Worm (Caenorhabditis elegans) whole organism, young adult: ENCODE results near the gene Y69A2AR.23.

Experiments used
- B0261.1 ChIP-seq: sonication (generic microtip); optimal IDR thresholded peaks from 2 replicates; lab custom pipeline; 2016; ENCODE audit warnings: mild to moderate bottlenecking, missing genetic modification characterization, moderate library complexity, missing compliant biosample characterization
- C17E4.6 ChIP-seq: fragments of 200-800 bp; sonication (Bioruptor generic); IDR thresholded peaks from 2 replicates; pipeline ENCODE4 v1.3.6; 2022; ENCODE audit warnings: missing genetic modification reagents, missing genetic modification characterization, missing compliant biosample characterization
- F33H1.4 ChIP-seq: fragments of 200-800 bp; sonication (Bioruptor generic); IDR thresholded peaks from 2 replicates; pipeline ENCODE4 v1.3.6; 2022; ENCODE audit warnings: missing genetic modification reagents, missing genetic modification characterization, missing compliant biosample characterization
- F55B11.4 ChIP-seq: sonication (generic microtip); optimal IDR thresholded peaks from 2 replicates; lab custom pipeline; 2016; ENCODE audit warnings: missing compliant biosample characterization, missing genetic modification characterization, borderline replicate concordance; ENCODE audit not compliant: insufficient read depth
- Y56A3A.18 ChIP-seq: fragments of 200-800 bp; sonication (Bioruptor generic); IDR thresholded peaks from 2 replicates; pipeline ENCODE4 v1.3.6; 2022; ENCODE audit warnings: missing genetic modification reagents, missing genetic modification characterization, missing compliant biosample characterization
- Y79H2A.3 ChIP-seq: fragments of 200-800 bp; sonication (Bioruptor generic); conservative IDR thresholded peaks from 2 replicates; pipeline ENCODE4 v1.3.6; 2022; ENCODE audit warnings: missing genetic modification reagents, missing genetic modification characterization, missing compliant biosample characterization
- ZK185.1 ChIP-seq: sonication (generic microtip); optimal IDR thresholded peaks from 2 replicates; lab custom pipeline; 2016; ENCODE audit warnings: mild to moderate bottlenecking, missing genetic modification characterization, missing compliant biosample characterization; ENCODE audit not compliant: poor library complexity, severe bottlenecking
- attf-3 ChIP-seq: fragments of 200-800 bp; sonication (Bioruptor generic); conservative IDR thresholded peaks from 2 replicates; pipeline ENCODE4 v1.3.6; 2022; ENCODE audit warnings: missing genetic modification reagents, missing genetic modification characterization, missing compliant biosample characterization
- bed-1 ChIP-seq: fragments of 200-800 bp; sonication (Bioruptor generic); IDR thresholded peaks from 2 replicates; pipeline ENCODE4 v1.3.6; 2022; ENCODE audit warnings: missing genetic modification reagents, missing genetic modification characterization, missing compliant biosample characterization
- bed-2 ChIP-seq: fragments of 200-800 bp; sonication (Bioruptor generic); IDR thresholded peaks from 2 replicates; pipeline ENCODE4 v1.3.6; 2022; ENCODE audit warnings: missing genetic modification reagents, missing genetic modification characterization, missing compliant biosample characterization
- cebp-2 ChIP-seq: fragments of 200-800 bp; sonication (Bioruptor generic); IDR thresholded peaks from 2 replicates; pipeline ENCODE4 v1.3.6; 2022; ENCODE audit warnings: missing genetic modification characterization, missing compliant biosample characterization
- egl-44 ChIP-seq: fragments of 200-800 bp; sonication (Bioruptor generic); IDR thresholded peaks from 2 replicates; pipeline ENCODE4 v1.3.6; 2022; ENCODE audit warnings: missing genetic modification reagents, missing genetic modification characterization, missing compliant biosample characterization
- egrh-3 ChIP-seq: fragments of 200-800 bp; sonication (Bioruptor generic); IDR thresholded peaks from 2 replicates; pipeline ENCODE4 v1.3.6; 2022; ENCODE audit warnings: missing genetic modification reagents, missing genetic modification characterization, missing compliant biosample characterization
- fkh-3 ChIP-seq: sonication (generic microtip); optimal IDR thresholded peaks from 2 replicates; lab custom pipeline; 2016; ENCODE audit warnings: mild to moderate bottlenecking, missing genetic modification characterization, missing compliant biosample characterization
- hrde-1 ChIP-seq: sonication (generic microtip); optimal IDR thresholded peaks from 2 replicates; lab custom pipeline; 2016; ENCODE audit warnings: missing genetic modification characterization, mild to moderate bottlenecking, missing compliant biosample characterization, moderate library complexity, missing genotype, missing genetic modification reagents, borderline replicate concordance
- hsf-1 ChIP-seq: fragments of 200-800 bp; sonication (Bioruptor generic); IDR thresholded peaks from 2 replicates; pipeline ENCODE4 v1.3.6; 2022; ENCODE audit warnings: missing genetic modification reagents, missing genetic modification characterization, missing compliant biosample characterization
- let-607 ChIP-seq, 2 experiments: fragments of 200-800 bp in 1 of 2; sonication (Bioruptor generic) in 1 of 2; sonication (generic microtip) in 1 of 2; optimal IDR thresholded peaks; 2 replicates each; lab custom pipeline; 2016 to 2018; ENCODE audit warnings: mild to moderate bottlenecking in 2 of 2, missing compliant biosample characterization in 2 of 2, missing genetic modification characterization in 2 of 2, moderate library complexity in 2 of 2, missing genotype in 1 of 2
- lin-26 ChIP-seq: fragments of 200-800 bp; sonication (Bioruptor generic); IDR thresholded peaks from 2 replicates; pipeline ENCODE4 v1.3.6; 2022; ENCODE audit warnings: missing genetic modification reagents, missing genetic modification characterization, missing compliant biosample characterization
- lin-35 ChIP-seq, 3 experiments: fragments of 150-350 bp in 2 of 3; sonication (generic microtip) in 1 of 3; optimal IDR thresholded peaks; 2 replicates each; lab custom pipeline; 2014 to 2018; ENCODE audit warnings: missing biosample characterization in 3 of 3, missing genetic modification characterization in 3 of 3, missing genetic modification reagents in 3 of 3
- madf-3 ChIP-seq: fragments of 200-800 bp; sonication (Bioruptor generic); IDR thresholded peaks from 2 replicates; pipeline ENCODE4 v1.3.6; 2022; ENCODE audit warnings: missing genetic modification reagents, missing genetic modification characterization, missing compliant biosample characterization
- nhr-120 ChIP-seq: fragments of 200-800 bp; sonication (Bioruptor generic); IDR thresholded peaks from 2 replicates; pipeline ENCODE4 v1.3.6; 2022; ENCODE audit warnings: missing genetic modification characterization, missing compliant biosample characterization
- nhr-179 ChIP-seq: sonication (generic microtip); optimal IDR thresholded peaks from 2 replicates; lab custom pipeline; 2016; ENCODE audit warnings: mild to moderate bottlenecking, missing genetic modification characterization, missing compliant biosample characterization
- nhr-90 ChIP-seq: sonication (generic microtip); optimal IDR thresholded peaks from 2 replicates; lab custom pipeline; 2016; ENCODE audit warnings: missing genotype, mild to moderate bottlenecking, missing genetic modification characterization, missing compliant biosample characterization
- rcor-1 ChIP-seq: fragments of 200-800 bp; sonication (Bioruptor generic); IDR thresholded peaks from 2 replicates; pipeline ENCODE4 v1.3.6; 2022; ENCODE audit warnings: missing genetic modification reagents, missing genetic modification characterization, missing compliant biosample characterization
- repo-1 ChIP-seq: sonication (generic microtip); optimal IDR thresholded peaks from 2 replicates; lab custom pipeline; 2017; ENCODE audit warnings: mild to moderate bottlenecking, missing genetic modification characterization, missing compliant biosample characterization
- snpc-1.1 ChIP-seq: sonication (generic microtip); optimal IDR thresholded peaks from 2 replicates; lab custom pipeline; 2017; ENCODE audit warnings: missing genetic modification characterization, mild to moderate bottlenecking, missing compliant biosample characterization, antibody characterized with exemption, moderate library complexity, missing genotype, missing genetic modification reagents; ENCODE audit not compliant: insufficient read depth
- somi-1 ChIP-seq: fragments of 200-800 bp; sonication (Bioruptor generic); optimal IDR thresholded peaks from 2 replicates; lab custom pipeline; 2018; ENCODE audit warnings: mild to moderate bottlenecking, missing genetic modification characterization, missing compliant biosample characterization
- sptf-2 ChIP-seq: fragments of 200-800 bp; sonication (Bioruptor generic); optimal IDR thresholded peaks from 2 replicates; lab custom pipeline; 2018; ENCODE audit warnings: mild to moderate bottlenecking, missing genetic modification characterization, missing compliant biosample characterization
- tlf-1 ChIP-seq: fragments of 200-800 bp; sonication (Bioruptor generic); optimal IDR thresholded peaks from 2 replicates; lab custom pipeline; 2018; ENCODE audit warnings: mild to moderate bottlenecking, missing genetic modification characterization, missing compliant biosample characterization
- unc-130 ChIP-seq: sonication (generic microtip); optimal IDR thresholded peaks from 2 replicates; lab custom pipeline; 2016; ENCODE audit warnings: missing genetic modification reagents, missing genetic modification characterization, missing compliant biosample characterization
- unc-62 ChIP-seq: fragments of 150-350 bp; optimal IDR thresholded peaks from 2 replicates; lab custom pipeline; 2014; ENCODE audit warnings: missing biosample characterization, missing genetic modification reagents, missing genetic modification characterization
- xnd-1 ChIP-seq: sonication (generic microtip); optimal IDR thresholded peaks from 2 replicates; lab custom pipeline; 2016; ENCODE audit warnings: missing genotype, missing genetic modification reagents, missing genetic modification characterization, missing compliant biosample characterization
- zim-3 ChIP-seq: sonication (generic microtip); optimal IDR thresholded peaks from 2 replicates; lab custom pipeline; 2017; ENCODE audit warnings: mild to moderate bottlenecking, missing genetic modification characterization, moderate library complexity, missing compliant biosample characterization

Y69A2AR.23 gene

DNA sequence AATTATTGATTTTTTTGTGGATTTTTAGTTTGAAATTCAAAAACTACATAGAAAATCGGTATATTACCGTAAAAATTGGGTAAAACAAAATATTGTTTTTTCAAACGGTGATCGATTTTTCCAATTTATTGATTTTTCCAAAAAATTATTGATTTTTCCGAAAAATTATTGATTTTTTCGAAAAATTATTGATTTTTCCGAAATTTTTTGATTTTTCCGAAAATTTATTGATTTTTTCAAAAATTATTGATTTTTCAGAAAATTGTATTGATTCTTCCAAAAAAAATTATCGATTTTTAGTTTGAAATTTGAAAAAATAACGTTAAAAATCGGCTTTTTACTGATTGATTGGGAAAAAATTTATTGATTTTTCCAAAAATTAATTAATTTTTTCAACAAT, 2.7 kb downstream of the Y69A2AR.23 start:
- TF ChIP-seq tlf-1 (GFP tag; lab: Kevin White, UChicago) (no peak), C17E4.6 (GFP tag; lab: Robert Waterston, UW) (no peak), snpc-1.1 (tag; lab: Kevin White, UChicago) (no peak), attf-3 (GFP tag; lab: Robert Waterston, UW) (no peak), xnd-1 (tag; lab: Kevin White, UChicago) (no peak), zim-3 (tag; lab: Kevin White, UChicago) (no peak), let-607 (tag; optimal IDR thresholded peaks at IDR 0.05; lab: Kevin White, UChicago) (no peak), egrh-3 (GFP tag; lab: Robert Waterston, UW) (no peak), Y79H2A.3 (GFP tag; lab: Robert Waterston, UW) (no peak), lin-26 (no peak), Y56A3A.18 (GFP tag; lab: Robert Waterston, UW) (no peak), unc-62 (GFP tag; lab: Kevin White, UChicago) (no peak)

DNA sequence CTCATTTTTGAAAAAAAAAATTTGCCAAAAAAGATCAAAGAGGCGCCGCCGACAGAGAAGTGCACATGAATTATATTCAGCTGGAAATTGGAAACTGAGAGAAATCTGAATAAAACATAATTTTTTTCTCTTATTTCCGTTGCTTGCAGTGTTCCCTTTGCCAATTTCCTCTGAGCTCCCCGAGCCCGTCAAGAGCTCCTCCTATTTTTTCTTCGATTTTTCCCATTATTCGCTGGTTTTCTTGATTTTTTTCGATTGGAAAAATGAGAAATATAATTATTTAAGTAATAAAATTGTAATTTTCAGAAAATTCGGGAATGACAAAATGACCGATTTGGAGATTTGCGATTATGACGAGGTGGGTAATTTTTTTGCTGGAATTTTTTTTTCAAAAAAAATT, 9.5 kb downstream of the Y69A2AR.23 start, which contains the start of gene sprr-3:
Gene sprr-3 (plus strand): TSS at position 301 of the 400 bp plus-strand sequence.
- TF ChIP-seq unc-130 (GFP tag; lab: Kevin White, UChicago) (no peak), attf-3 (GFP tag; lab: Robert Waterston, UW) (no peak), Y56A3A.18 (GFP tag; lab: Robert Waterston, UW) (no peak), somi-1 (GFP tag; lab: Kevin White, UChicago) (no peak), bed-1 (no peak), cebp-2 (no peak), madf-3 (GFP tag; lab: Robert Waterston, UW) (no peak), egl-44 (GFP tag; lab: Robert Waterston, UW) (no peak), nhr-179 (no peak), lin-35 (GFP tag; optimal IDR thresholded peaks at IDR 0.05; lab: Kevin White, UChicago) (no peak), repo-1 (tag; lab: Kevin White, UChicago) (no peak), nhr-120 (GFP tag; lab: Robert Waterston, UW) (no peak), bed-2 (no peak)

DNA sequence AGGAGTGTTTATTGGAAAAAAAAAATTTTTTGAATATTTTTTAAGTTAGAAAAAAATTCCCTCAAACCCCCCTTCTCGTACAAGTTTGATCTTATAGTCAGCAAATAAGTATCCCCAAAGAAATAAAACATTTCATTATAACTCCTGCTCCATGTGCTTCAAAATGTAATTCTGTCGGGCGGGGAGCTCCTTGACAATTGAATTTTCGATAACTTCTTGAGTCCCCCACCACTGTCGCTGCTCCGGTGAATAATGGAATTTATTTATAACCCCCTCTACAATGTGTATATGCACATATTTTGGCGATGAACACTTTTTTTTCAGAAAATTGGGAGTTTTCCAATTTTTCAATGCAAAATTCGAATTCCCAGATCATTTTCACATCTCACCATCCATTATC, 13.7 kb downstream of the Y69A2AR.23 start:
- TF ChIP-seq somi-1 (GFP tag; lab: Kevin White, UChicago) = no peak
- no peak for TF ChIP-seq lin-26
- TF ChIP-seq ZK185.1 = no peak
- TF ChIP-seq Y79H2A.3 (GFP tag; lab: Robert Waterston, UW) = no peak
- no peak for TF ChIP-seq madf-3 (GFP tag; lab: Robert Waterston, UW)
- no peak for TF ChIP-seq nhr-90 (tag; lab: Kevin White, UChicago)
- TF ChIP-seq B0261.1 (tag; lab: Kevin White, UChicago) = no peak
- no peak for TF ChIP-seq F55B11.4
- TF ChIP-seq sptf-2 (GFP tag; lab: Kevin White, UChicago) = no peak
- no peak for TF ChIP-seq fkh-3 (tag; lab: Kevin White, UChicago)
- TF ChIP-seq F33H1.4 (GFP tag; lab: Robert Waterston, UW) = no peak

DNA sequence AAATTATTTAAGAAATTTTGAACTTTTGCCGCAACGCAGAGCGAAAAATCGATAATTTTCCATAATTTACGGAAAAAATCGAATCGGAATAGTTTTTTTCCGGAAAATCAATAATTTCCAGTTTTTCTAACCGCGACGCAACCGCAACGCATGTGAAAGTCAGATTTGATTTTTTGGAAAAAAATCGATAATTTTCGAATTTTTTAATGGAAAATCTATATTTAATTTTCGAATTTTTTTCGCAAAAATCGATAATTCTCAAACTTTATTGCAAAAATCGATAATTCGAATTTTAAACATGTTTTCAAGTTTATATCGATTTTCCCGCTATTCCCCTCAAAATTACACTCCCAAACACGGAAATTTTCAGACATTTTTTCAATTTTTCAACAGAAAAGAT, 21.2 kb downstream of the Y69A2AR.23 start:
- TF ChIP-seq rcor-1 (GFP tag; lab: Robert Waterston, UW) = no peak
- no peak for TF ChIP-seq hsf-1 (GFP tag; lab: Robert Waterston, UW)
- TF ChIP-seq hrde-1 (tag; lab: Kevin White, UChicago) = no peak
- TF ChIP-seq egl-44 (GFP tag; lab: Robert Waterston, UW) = no peak
